Worm (Caenorhabditis elegans): ENCODE results near the gene Y105C5B.18.

DNA sequence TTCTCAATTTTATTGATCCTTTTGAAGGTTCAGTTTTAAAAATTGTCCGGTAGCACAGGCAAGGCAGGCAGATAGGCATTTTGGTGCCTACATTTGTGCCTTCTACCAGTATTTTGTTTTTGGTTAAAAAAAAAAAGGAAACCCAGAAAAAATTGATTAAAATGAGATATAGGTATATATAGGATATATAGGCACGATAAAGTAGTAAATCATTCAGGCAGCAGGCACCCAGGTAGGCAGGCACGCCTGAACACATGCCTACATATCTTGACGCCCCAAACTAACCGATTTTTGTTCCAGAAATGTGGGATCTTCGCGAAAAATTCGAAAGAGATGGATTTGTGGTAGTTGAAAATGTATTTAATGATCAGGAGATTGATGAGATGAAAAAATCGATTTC, 34.1 kb upstream of the Y105C5B.18 start, which contains the start of gene Y105C5B.9:
- TF ChIP-seq pha-4 (GFP tag; IDR thresholded peaks at IDR 0.05) (no peak), pha-4 (tag; optimal IDR thresholded peaks at IDR 0.05) (no peak), ama-1 (optimal IDR thresholded peaks at IDR 0.05) (no peak)

Measured in whole organism, L4 larva.